Worm (Caenorhabditis elegans) whole organism, L4 larva: ENCODE data around the gene sftb-1.

ENCODE experiments used
- D1046.2 ChIP-seq: fragments of 200-800 bp; sonication (Bioruptor generic); IDR thresholded peaks from 2 replicates; pipeline ENCODE4 v1.3.6; 2022; ENCODE audit warnings: missing genetic modification characterization, missing compliant biosample characterization
- F44E2.7 ChIP-seq: fragments of 200-800 bp; sonication (Bioruptor generic); IDR thresholded peaks from 2 replicates; pipeline ENCODE4 v2.1.2; 2022; ENCODE audit warnings: missing genetic modification characterization, missing compliant biosample characterization
- F49E8.2 ChIP-seq: sonication (generic microtip); optimal IDR thresholded peaks from 2 replicates; lab custom pipeline; 2016; ENCODE audit warnings: missing compliant biosample characterization, mild to moderate bottlenecking, missing genetic modification characterization, borderline replicate concordance
- R02D3.7 ChIP-seq: fragments of 150-350 bp; sonication (generic microtip); optimal IDR thresholded peaks from 3 replicates; lab custom pipeline; 2014; ENCODE audit warnings: missing biosample characterization, missing genetic modification characterization
- T20F7.1 ChIP-seq: fragments of 200-800 bp; sonication (Bioruptor generic); optimal IDR thresholded peaks from 2 replicates; lab custom pipeline; 2018; ENCODE audit warnings: mild to moderate bottlenecking, missing genetic modification characterization, missing compliant biosample characterization
- T26A8.4 ChIP-seq: fragments of 200-800 bp; sonication (Bioruptor generic); IDR thresholded peaks from 2 replicates; pipeline ENCODE4 v1.3.6; 2022; ENCODE audit warnings: missing genetic modification characterization, missing compliant biosample characterization
- Y75B8A.6 ChIP-seq: fragments of 200-800 bp; sonication (Bioruptor generic); IDR thresholded peaks from 2 replicates; pipeline ENCODE4 v1.3.6; 2022; ENCODE audit warnings: missing genetic modification reagents, missing genetic modification characterization, missing compliant biosample characterization
- ZK337.2 ChIP-seq: fragments of 200-800 bp; sonication (Bioruptor generic); IDR thresholded peaks from 2 replicates; pipeline ENCODE4 v1.3.6; 2022; ENCODE audit warnings: missing genetic modification reagents, missing genetic modification characterization, missing compliant biosample characterization
- aha-1 ChIP-seq: fragments of 150-350 bp; peaks from one replicate; lab custom pipeline; 2014; ENCODE audit warnings: missing biosample characterization, missing genetic modification characterization
- aly-2 ChIP-seq: sonication (generic microtip); optimal IDR thresholded peaks from 2 replicates; lab custom pipeline; 2018; ENCODE audit warnings: missing biosample characterization, missing genetic modification characterization
- ama-1 ChIP-seq: fragments of 150-350 bp; optimal IDR thresholded peaks from 2 replicates; lab custom pipeline; 2014; ENCODE audit warnings: inconsistent platforms, mixed read lengths
- ceh-28 ChIP-seq: fragments of 150-350 bp; optimal IDR thresholded peaks from 2 replicates; lab custom pipeline; 2014; ENCODE audit warnings: missing biosample characterization, missing genetic modification reagents, missing genetic modification characterization
- ceh-32 ChIP-seq: sonication (generic microtip); optimal IDR thresholded peaks from 2 replicates; lab custom pipeline; 2016; ENCODE audit warnings: mild to moderate bottlenecking, missing genetic modification characterization, missing compliant biosample characterization; ENCODE audit not compliant: poor library complexity
- ceh-44 ChIP-seq: fragments of 200-800 bp; sonication (Bioruptor generic); IDR thresholded peaks from 2 replicates; pipeline ENCODE4 v1.3.6; 2022; ENCODE audit warnings: missing genetic modification reagents, missing genetic modification characterization, missing compliant biosample characterization
- cey-2 ChIP-seq: sonication (generic microtip); optimal IDR thresholded peaks from 3 replicates; lab custom pipeline; 2017; ENCODE audit warnings: missing genetic modification characterization, mild to moderate bottlenecking, missing compliant biosample characterization, antibody characterized with exemption, borderline replicate concordance; ENCODE audit not compliant: insufficient read depth
- dmd-6 ChIP-seq: fragments of 200-800 bp; sonication (Bioruptor generic); IDR thresholded peaks from 2 replicates; pipeline ENCODE4 v1.3.6; 2022; ENCODE audit warnings: missing genetic modification reagents, missing genetic modification characterization, missing compliant biosample characterization
- dmd-8 ChIP-seq: fragments of 200-800 bp; sonication (Bioruptor generic); IDR thresholded peaks from 2 replicates; pipeline ENCODE4 v1.3.6; 2022; ENCODE audit warnings: missing genetic modification characterization, missing compliant biosample characterization
- duxl-1 ChIP-seq: sonication (generic microtip); optimal IDR thresholded peaks from 2 replicates; lab custom pipeline; 2016; ENCODE audit warnings: mild to moderate bottlenecking, missing genetic modification characterization, moderate library complexity, missing compliant biosample characterization; ENCODE audit not compliant: poor library complexity
- egl-27 ChIP-seq: sonication (generic microtip); optimal IDR thresholded peaks from 3 replicates; lab custom pipeline; 2017; ENCODE audit warnings: missing biosample characterization, missing genetic modification reagents, missing genetic modification characterization
- egl-43 ChIP-seq: fragments of 200-800 bp; sonication (Bioruptor generic); IDR thresholded peaks from 2 replicates; pipeline ENCODE4 v1.3.6; 2022; ENCODE audit warnings: missing genetic modification reagents, missing genetic modification characterization, missing compliant biosample characterization
- fkh-10 ChIP-seq: fragments of 150-350 bp; optimal IDR thresholded peaks from 2 replicates; lab custom pipeline; 2014; ENCODE audit warnings: missing biosample characterization, missing genetic modification reagents, missing genetic modification characterization
- hif-1 ChIP-seq, 2 experiments: sonication (generic microtip); optimal IDR thresholded peaks; 2 replicates each; lab custom pipeline; 2016 to 2017; ENCODE audit warnings: missing compliant biosample characterization in 2 of 2, missing genetic modification characterization in 2 of 2, missing genetic modification reagents in 2 of 2, missing genotype in 2 of 2, mild to moderate bottlenecking in 1 of 2
- hlh-11 ChIP-seq: fragments of 200-800 bp; sonication (Bioruptor generic); optimal IDR thresholded peaks from 2 replicates; lab custom pipeline; 2018; ENCODE audit warnings: mild to moderate bottlenecking, missing genetic modification characterization, missing compliant biosample characterization
- lir-3 ChIP-seq: sonication (generic microtip); optimal IDR thresholded peaks from 2 replicates; lab custom pipeline; 2016; ENCODE audit warnings: mild to moderate bottlenecking, missing genetic modification characterization, missing compliant biosample characterization
- lsy-2 ChIP-seq, 2 experiments: fragments of 150-350 bp in 1 of 2; sonication (generic microtip) in 1 of 2; optimal IDR thresholded peaks; 2 replicates each; lab custom pipeline; 2014 to 2017; ENCODE audit warnings: missing biosample characterization in 2 of 2, missing genetic modification characterization in 2 of 2
- mep-1 ChIP-seq: fragments of 150-350 bp; sonication (generic microtip); optimal IDR thresholded peaks from 3 replicates; lab custom pipeline; 2014; ENCODE audit warnings: missing biosample characterization, missing genetic modification characterization
- mxl-3 ChIP-seq: fragments of 200-800 bp; sonication (Bioruptor generic); optimal IDR thresholded peaks from 2 replicates; lab custom pipeline; 2018; ENCODE audit warnings: mild to moderate bottlenecking, missing genetic modification characterization, missing compliant biosample characterization
- nhr-102 ChIP-seq: sonication (generic microtip); optimal IDR thresholded peaks from 2 replicates; lab custom pipeline; 2016; ENCODE audit warnings: mild to moderate bottlenecking, missing genetic modification characterization, moderate library complexity, missing compliant biosample characterization
- nhr-11 ChIP-seq: fragments of 150-350 bp; optimal IDR thresholded peaks from 2 replicates; lab custom pipeline; 2014; ENCODE audit warnings: missing biosample characterization, missing genetic modification characterization
- nhr-111 ChIP-seq: fragments of 200-800 bp; sonication (Bioruptor generic); optimal IDR thresholded peaks from 2 replicates; lab custom pipeline; 2018; ENCODE audit warnings: mild to moderate bottlenecking, missing genetic modification characterization, missing compliant biosample characterization
- nhr-25 ChIP-seq: sonication (generic microtip); optimal IDR thresholded peaks from 2 replicates; lab custom pipeline; 2017; ENCODE audit warnings: missing genetic modification characterization, mild to moderate bottlenecking, missing compliant biosample characterization, antibody characterized with exemption, moderate library complexity, borderline replicate concordance; ENCODE audit not compliant: insufficient read depth
- nhr-28 ChIP-seq: fragments of 150-350 bp; optimal IDR thresholded peaks from 2 replicates; lab custom pipeline; 2014; ENCODE audit warnings: missing biosample characterization, missing genetic modification characterization
- nhr-42 ChIP-seq: fragments of 200-800 bp; sonication (Bioruptor generic); IDR thresholded peaks from 2 replicates; pipeline ENCODE4 v1.3.6; 2022; ENCODE audit warnings: missing genetic modification characterization, missing compliant biosample characterization
- php-3 ChIP-seq: fragments of 200-800 bp; sonication (Bioruptor generic); IDR thresholded peaks from 2 replicates; pipeline ENCODE4 v1.3.6; 2022; ENCODE audit warnings: missing genetic modification reagents, missing genetic modification characterization, missing compliant biosample characterization
- pqm-1 ChIP-seq: sonication (generic microtip); optimal IDR thresholded peaks from 2 replicates; lab custom pipeline; 2017; ENCODE audit warnings: missing biosample characterization, missing genetic modification characterization
- sdz-12 ChIP-seq: fragments of 200-800 bp; sonication (Bioruptor generic); optimal IDR thresholded peaks from 2 replicates; lab custom pipeline; 2018; ENCODE audit warnings: mild to moderate bottlenecking, missing genetic modification characterization, missing compliant biosample characterization
- set-16 ChIP-seq: fragments of 200-800 bp; sonication (Bioruptor generic); IDR thresholded peaks from 2 replicates; pipeline ENCODE4 v1.3.6; 2022; ENCODE audit warnings: missing genetic modification reagents, missing genetic modification characterization, missing compliant biosample characterization
- skn-1 ChIP-seq: fragments of 150-350 bp; optimal IDR thresholded peaks from 2 replicates; lab custom pipeline; 2014; ENCODE audit warnings: missing biosample characterization, missing genetic modification characterization
- spr-1 ChIP-seq: sonication (generic microtip); optimal IDR thresholded peaks from 2 replicates; lab custom pipeline; 2016; ENCODE audit warnings: mild to moderate bottlenecking, missing genetic modification characterization, missing compliant biosample characterization
- unc-130 ChIP-seq: sonication (generic microtip); optimal IDR thresholded peaks from 2 replicates; lab custom pipeline; 2016; ENCODE audit warnings: missing genetic modification reagents, missing genetic modification characterization, missing compliant biosample characterization
- unc-62 ChIP-seq, 3 experiments: fragments of 150-350 bp in 1 of 3; sonication (generic microtip); optimal IDR thresholded peaks in 2 of 3; peaks in 1 of 3; 1 replicate in 1 of 3; 2 replicates in 2 of 3; lab custom pipeline; 2014 to 2017; ENCODE audit warnings: missing biosample characterization in 3 of 3, missing genetic modification characterization in 3 of 3, missing genetic modification reagents in 3 of 3, missing genotype in 1 of 3
- zfp-2 ChIP-seq: sonication (generic microtip); optimal IDR thresholded peaks from 2 replicates; lab custom pipeline; 2016; ENCODE audit warnings: mild to moderate bottlenecking, missing genetic modification characterization, missing compliant biosample characterization
- zip-11 ChIP-seq: fragments of 200-800 bp; sonication (Bioruptor generic); IDR thresholded peaks from 2 replicates; pipeline ENCODE4 v1.3.6; 2022; ENCODE audit warnings: missing genetic modification characterization, missing compliant biosample characterization
- ztf-7 ChIP-seq: fragments of 150-350 bp; optimal IDR thresholded peaks from 2 replicates; lab custom pipeline; 2014; ENCODE audit warnings: missing biosample characterization, missing genetic modification characterization

Gene sftb-1

ce11 chrIII:4284732-4285165 is 15.7 kb upstream of the sftb-1 start (continued):
- TF ChIP-seq aly-2 (tag; lab: Kevin White, UChicago) (no peak), T26A8.4 (GFP tag; lab: Robert Waterston, UW) (peak; percentile 70), mep-1 (tag; lab: Kevin White, UChicago) (peak; percentile 87), dmd-6 (GFP tag; lab: Robert Waterston, UW) (peak; percentile 88), dmd-8 (GFP tag; lab: Robert Waterston, UW) (no peak), R02D3.7 (tag; lab: Kevin White, UChicago) (no peak), unc-62 (GFP tag; optimal IDR thresholded peaks at IDR 0.05 in 1 of 2; lab: Kevin White, UChicago) (peak in 1 of 2 experiments; percentile 98), unc-62 (tag; optimal IDR thresholded peaks at IDR 0.05; lab: Kevin White, UChicago) (no peak)

ce11 chrIII:4283175-4283574 is 14.1 kb upstream of the sftb-1 start:
- TF ChIP-seq nhr-25 (tag; lab: Kevin White, UChicago) (no peak), nhr-11 (tag; lab: Kevin White, UChicago) (peak; percentile 81), unc-62 (GFP tag; optimal IDR thresholded peaks at IDR 0.05 in 1 of 2; lab: Kevin White, UChicago) (peak in 1 of 2 experiments; percentile 97), unc-62 (tag; optimal IDR thresholded peaks at IDR 0.05; lab: Kevin White, UChicago) (no peak), hlh-11 (peak; percentile 21), nhr-28 (peak; percentile 25)
- TF ChIP-seq, all 104 proteins: peak for 4

ce11 chrIII:4281955-4282618 is 13.0 kb upstream of the sftb-1 start:
- TF ChIP-seq nhr-102 (tag; lab: Kevin White, UChicago) (peak; percentile 98), zfp-2 (tag; lab: Kevin White, UChicago) (peak; percentile 91), php-3 (GFP tag; lab: Robert Waterston, UW) (peak; percentile 77), lsy-2 (tag; optimal IDR thresholded peaks at IDR 0.05; lab: Kevin White, UChicago) (peak; percentile 93 to 95), ama-1 (lab: Kevin White, UChicago) (no peak), spr-1 (tag; lab: Kevin White, UChicago) (peak; percentile 96), ceh-28 (tag; lab: Kevin White, UChicago) (peak; percentile 62), T26A8.4 (GFP tag; lab: Robert Waterston, UW) (peak; percentile 98), fkh-10 (GFP tag; lab: Kevin White, UChicago) (peak; percentile 86), nhr-111 (GFP tag; lab: Kevin White, UChicago) (peak; percentile 40), skn-1 (tag; lab: Kevin White, UChicago) (no peak), unc-130 (GFP tag; lab: Kevin White, UChicago) (peak; percentile 25), cey-2 (tag; lab: Kevin White, UChicago) (peak; percentile 82), duxl-1 (tag; lab: Kevin White, UChicago) (peak; percentile 81), pqm-1 (no peak), T20F7.1 (peak; percentile 88), Y75B8A.6 (0 out of 2 replicates have a peak, but pooled peaks have one; percentile 8), F44E2.7 (GFP tag; lab: Robert Waterston, UW) (no peak), mep-1 (tag; lab: Kevin White, UChicago) (peak; percentile 98), nhr-28 (peak; percentile 93), hif-1 (tag; optimal IDR thresholded peaks at IDR 0.05; lab: Kevin White, UChicago) (peak; percentile 90 to 96), D1046.2 (GFP tag; lab: Robert Waterston, UW) (peak; percentile 9; the same call in 1 of the 2 replicates), egl-27 (no peak), dmd-6 (GFP tag; lab: Robert Waterston, UW) (peak; percentile 100), sdz-12 (GFP tag; lab: Kevin White, UChicago) (no peak), mxl-3 (peak; percentile 99), nhr-42 (GFP tag; lab: Robert Waterston, UW) (peak; percentile 84), ceh-32 (peak; percentile 90), ZK337.2 (GFP tag; lab: Robert Waterston, UW) (peak; percentile 38; the same call in 1 of the 2 replicates), zip-11 (GFP tag; lab: Robert Waterston, UW) (no peak; the same call in 1 of the 2 replicates), ceh-44 (GFP tag; lab: Robert Waterston, UW) (0 out of 2 replicates have a peak, but pooled peaks have one; percentile 5), aha-1 (tag; lab: Kevin White, UChicago) (peak; percentile 100), ztf-7 (peak; percentile 69), lir-3 (tag; lab: Kevin White, UChicago) (peak; percentile 82), set-16 (GFP tag; lab: Robert Waterston, UW) (peak; percentile 100), F49E8.2 (no peak), egl-43 (peak; percentile 96)
